Fruit fly (Drosophila melanogaster) whole organism, embryonic: Measurements from ENCODE around the gene Twdlalpha.

ENCODE experiments used
- Atf3 ChIP-seq: fragments of 200-800 bp; sonication (Bioruptor generic); optimal IDR thresholded peaks from 3 replicates; lab custom pipeline; 2016; ENCODE audit warnings: missing biosample characterization, missing genetic modification characterization
- CG10321 ChIP-seq: fragments of 200-800 bp; sonication (Bioruptor generic); IDR thresholded peaks from 2 replicates; pipeline ENCODE4 v1.3.6; 2022; ENCODE audit warnings: missing biosample characterization, missing genetic modification characterization
- CG10462 ChIP-seq: fragments of 200-800 bp; sonication (Bioruptor generic); optimal IDR thresholded peaks from 2 replicates; lab custom pipeline; 2016; ENCODE audit warnings: missing biosample characterization, missing genetic modification characterization
- CG11504 ChIP-seq: fragments of 200-800 bp; sonication (Bioruptor generic); optimal IDR thresholded peaks from 3 replicates; lab custom pipeline; 2019; ENCODE audit warnings: missing biosample characterization, mild to moderate bottlenecking, missing genetic modification characterization, moderate library complexity
- CG11560 ChIP-seq: fragments of 200-800 bp; sonication (Bioruptor generic); IDR thresholded peaks from 3 replicates; pipeline ENCODE4 v1.3.6; 2022; ENCODE audit warnings: missing biosample characterization, missing genetic modification characterization
- CG12236 ChIP-seq: fragments of 200-800 bp; sonication (Bioruptor generic); optimal IDR thresholded peaks from 2 replicates; lab custom pipeline; 2016; ENCODE audit warnings: missing biosample characterization, missing genetic modification characterization
- CG14710 ChIP-seq: fragments of 200-800 bp; sonication (Bioruptor generic); optimal IDR thresholded peaks from 3 replicates; lab custom pipeline; 2019; ENCODE audit warnings: missing biosample characterization, mild to moderate bottlenecking, missing genetic modification characterization, moderate library complexity
- CG6175 ChIP-seq: fragments of 200-800 bp; sonication (Bioruptor generic); IDR thresholded peaks from 3 replicates; pipeline ENCODE4 v1.3.6; 2022; ENCODE audit warnings: missing biosample characterization, missing genetic modification characterization
- CG8290 ChIP-seq, 3 experiments: fragments of 200-800 bp; sonication (Bioruptor generic); optimal IDR thresholded peaks; 2 replicates each; lab custom pipeline; 2016 to 2019; ENCODE audit warnings: missing biosample characterization in 3 of 3, missing genetic modification characterization in 3 of 3, mild to moderate bottlenecking in 2 of 3, moderate library complexity in 1 of 3
- CG9797 ChIP-seq: fragments of 200-800 bp; sonication (Bioruptor generic); optimal IDR thresholded peaks from 3 replicates; lab custom pipeline; 2018; ENCODE audit warnings: missing biosample characterization, mild to moderate bottlenecking, missing genetic modification characterization
- CTCF ChIP-seq: fragments of 200-800 bp; sonication (Bioruptor generic); optimal IDR thresholded peaks from 2 replicates; lab custom pipeline; 2017; ENCODE audit warnings: missing biosample characterization, mild to moderate bottlenecking, missing genetic modification characterization, moderate library complexity
- Dbx ChIP-seq: fragments of 200-800 bp; sonication (Bioruptor generic); IDR thresholded peaks from 3 replicates; pipeline ENCODE4 v1.3.6; 2022; ENCODE audit warnings: missing biosample characterization, missing genetic modification characterization
- Drgx ChIP-seq: fragments of 200-800 bp; sonication (Bioruptor generic); IDR thresholded peaks from 2 replicates; pipeline ENCODE4 v1.3.6; 2022; ENCODE audit warnings: missing biosample characterization, missing genetic modification characterization
- Hey ChIP-seq: fragments of 200-800 bp; sonication (Bioruptor generic); optimal IDR thresholded peaks from 3 replicates; lab custom pipeline; 2018; ENCODE audit warnings: missing biosample characterization, mild to moderate bottlenecking, missing genetic modification characterization
- HmgZ ChIP-seq: fragments of 200-800 bp; sonication (Bioruptor generic); optimal IDR thresholded peaks from 2 replicates; lab custom pipeline; 2018; ENCODE audit warnings: missing biosample characterization, mild to moderate bottlenecking, missing genetic modification characterization
- Hr51 ChIP-seq, 2 experiments: fragments of 200-800 bp; sonication (Bioruptor generic); optimal IDR thresholded peaks; 2 replicates in 1 of 2; 3 replicates in 1 of 2; lab custom pipeline; 2016 to 2018; ENCODE audit warnings: missing biosample characterization in 2 of 2, missing genetic modification characterization in 2 of 2, mild to moderate bottlenecking in 1 of 2, moderate library complexity in 1 of 2
- Hr78 ChIP-seq, 2 experiments: fragments of 200-800 bp in 1 of 2; fragments of >200 bp in 1 of 2; sonication (Bioruptor generic) in 1 of 2; optimal IDR thresholded peaks; 2 replicates each; lab custom pipeline; 2017 to 2019; ENCODE audit warnings: missing biosample characterization in 2 of 2, missing genetic modification characterization in 2 of 2, mild to moderate bottlenecking in 1 of 2, moderate library complexity in 1 of 2
- Kr ChIP-seq: fragments of 200-800 bp; sonication (Bioruptor generic); optimal IDR thresholded peaks from 2 replicates; lab custom pipeline; 2017; ENCODE audit warnings: missing biosample characterization, mild to moderate bottlenecking, missing genetic modification characterization
- Mad ChIP-seq: fragments of 200-800 bp; sonication (Bioruptor generic); optimal IDR thresholded peaks from 2 replicates; lab custom pipeline; 2016; ENCODE audit warnings: missing biosample characterization, missing genetic modification characterization
- Mrtf ChIP-seq: fragments of 200-800 bp; sonication (Bioruptor generic); IDR thresholded peaks from 3 replicates; pipeline ENCODE4 v1.3.6; 2022; ENCODE audit warnings: missing biosample characterization, missing genetic modification characterization
- Nf-YC ChIP-seq: fragments of 200-800 bp; optimal IDR thresholded peaks from 3 replicates; lab custom pipeline; 2019; ENCODE audit warnings: missing biosample characterization, mild to moderate bottlenecking, missing genetic modification characterization, moderate library complexity
- NfI ChIP-seq: fragments of 200-800 bp; sonication (Bioruptor generic); optimal IDR thresholded peaks from 3 replicates; lab custom pipeline; 2018; ENCODE audit warnings: missing biosample characterization, mild to moderate bottlenecking, missing genetic modification characterization, moderate library complexity
- Optix ChIP-seq: fragments of 200-800 bp; sonication (Bioruptor generic); IDR thresholded peaks from 3 replicates; pipeline ENCODE4 v1.3.6; 2022; ENCODE audit warnings: missing biosample characterization, missing genetic modification characterization
- Pdp1 ChIP-seq, 2 experiments: fragments of 200-800 bp; sonication (Bioruptor generic); optimal IDR thresholded peaks; 3 replicates each; lab custom pipeline; 2016; ENCODE audit warnings: missing biosample characterization in 2 of 2, missing genetic modification characterization in 2 of 2, mild to moderate bottlenecking in 1 of 2, moderate library complexity in 1 of 2
- Ravus ChIP-seq: fragments of 200-800 bp; sonication (Bioruptor generic); IDR thresholded peaks from 2 replicates; pipeline ENCODE4 v1.3.6; 2022; ENCODE audit warnings: missing biosample characterization, missing genetic modification characterization
- Scr ChIP-seq: fragments of 200-800 bp; sonication (Bioruptor generic); IDR thresholded peaks from 2 replicates; pipeline ENCODE4 v1.3.6; 2022; ENCODE audit warnings: missing biosample characterization, missing genetic modification characterization; ENCODE audit not compliant: partially characterized antibody
- Sin3A ChIP-seq: fragments of >200 bp; optimal IDR thresholded peaks from 2 replicates; lab custom pipeline; 2018
- Sox102F ChIP-seq: fragments of 200-800 bp; sonication (Bioruptor generic); optimal IDR thresholded peaks from 2 replicates; lab custom pipeline; 2018; ENCODE audit warnings: missing biosample characterization, mild to moderate bottlenecking, missing genetic modification characterization, moderate library complexity
- az2 ChIP-seq: fragments of 200-800 bp; sonication (Bioruptor generic); optimal IDR thresholded peaks from 3 replicates; lab custom pipeline; 2016; ENCODE audit warnings: missing biosample characterization, missing genetic modification characterization
- cas ChIP-seq: fragments of 200-800 bp; sonication (Bioruptor generic); IDR thresholded peaks from 2 replicates; pipeline ENCODE4 v1.3.6; 2022; ENCODE audit warnings: missing biosample characterization, missing genetic modification characterization
- chinmo ChIP-seq: fragments of 200-800 bp; sonication (Bioruptor generic); IDR thresholded peaks from 4 replicates; pipeline ENCODE4 v1.3.6; 2022; ENCODE audit warnings: missing biosample characterization, missing genetic modification characterization; ENCODE audit not compliant: partially characterized antibody
- cwo ChIP-seq: fragments of 200-800 bp; sonication (Bioruptor generic); optimal IDR thresholded peaks from 3 replicates; lab custom pipeline; 2017; ENCODE audit warnings: missing biosample characterization, missing genetic modification characterization, mild to moderate bottlenecking, moderate library complexity, missing genetic modification reagents
- da ChIP-seq: fragments of 200-800 bp; sonication (Bioruptor generic); optimal IDR thresholded peaks from 2 replicates; lab custom pipeline; 2016; ENCODE audit warnings: missing biosample characterization, missing genetic modification characterization
- fd64A ChIP-seq: fragments of 200-800 bp; sonication (Bioruptor generic); optimal IDR thresholded peaks from 3 replicates; lab custom pipeline; 2018; ENCODE audit warnings: missing biosample characterization, mild to moderate bottlenecking, missing genetic modification characterization
- ftz-f1 ChIP-seq: fragments of 200-800 bp; sonication (Bioruptor generic); optimal IDR thresholded peaks from 2 replicates; lab custom pipeline; 2016; ENCODE audit warnings: missing biosample characterization, missing genetic modification characterization
- gem ChIP-seq: fragments of 200-800 bp; sonication (Bioruptor generic); optimal IDR thresholded peaks from 2 replicates; lab custom pipeline; 2019; ENCODE audit warnings: missing biosample characterization, mild to moderate bottlenecking, missing genetic modification characterization, moderate library complexity
- gsb-n ChIP-seq: fragments of 200-800 bp; sonication (Bioruptor generic); optimal IDR thresholded peaks from 3 replicates; lab custom pipeline; 2018; ENCODE audit warnings: missing biosample characterization, mild to moderate bottlenecking, missing genetic modification characterization
- hkb ChIP-seq, 2 experiments: fragments of 200-800 bp in 1 of 2; fragments of >200 bp in 1 of 2; sonication (Bioruptor generic) in 1 of 2; IDR thresholded peaks in 1 of 2; optimal IDR thresholded peaks in 1 of 2; 2 replicates each; pipeline versions ENCODE4 v1.3.6 to Lab custom; 2017 to 2022; ENCODE audit warnings: missing biosample characterization in 1 of 2, missing genetic modification characterization in 1 of 2
- inv ChIP-seq: fragments of 200-800 bp; sonication (Bioruptor generic); IDR thresholded peaks from 2 replicates; pipeline ENCODE4 v1.3.6; 2022; ENCODE audit warnings: missing biosample characterization, missing genetic modification characterization; ENCODE audit not compliant: partially characterized antibody
- nerfin-2 ChIP-seq: fragments of 200-800 bp; sonication (Bioruptor generic); IDR thresholded peaks from 2 replicates; pipeline ENCODE4 v1.3.6; 2022; ENCODE audit warnings: missing biosample characterization, missing genetic modification characterization; ENCODE audit not compliant: partially characterized antibody
- pho ChIP-seq: fragments of 200-800 bp; sonication (Bioruptor generic); optimal IDR thresholded peaks from 2 replicates; lab custom pipeline; 2016; ENCODE audit warnings: missing biosample characterization, missing genetic modification characterization
- pzg ChIP-seq: fragments of 200-800 bp; sonication (Bioruptor generic); optimal IDR thresholded peaks from 3 replicates; lab custom pipeline; 2018; ENCODE audit warnings: missing biosample characterization, mild to moderate bottlenecking, missing genetic modification characterization, moderate library complexity
- sens ChIP-seq: fragments of 200-800 bp; sonication (Bioruptor generic); peaks from one replicate; lab custom pipeline; 2016; ENCODE audit warnings: missing biosample characterization, missing genetic modification characterization
- tgo ChIP-seq: fragments of 200-800 bp; sonication (Bioruptor generic); IDR thresholded peaks from 3 replicates; pipeline ENCODE4 v1.3.6; 2022; ENCODE audit warnings: missing biosample characterization, missing genetic modification characterization
- tup ChIP-seq: fragments of 200-800 bp; sonication (Bioruptor generic); optimal IDR thresholded peaks from 2 replicates; lab custom pipeline; 2016; ENCODE audit warnings: missing biosample characterization, mild to moderate bottlenecking, missing genetic modification characterization, moderate library complexity
- vfl ChIP-seq: fragments of 200-800 bp; sonication (Bioruptor generic); optimal IDR thresholded peaks from 2 replicates; lab custom pipeline; 2016; ENCODE audit warnings: missing biosample characterization, missing genetic modification characterization
- wdn ChIP-seq: fragments of 200-800 bp; sonication (Bioruptor generic); IDR thresholded peaks from 2 replicates; pipeline ENCODE4 v1.3.6; 2022; ENCODE audit warnings: missing biosample characterization, missing genetic modification characterization
- wek ChIP-seq: fragments of 200-800 bp; sonication (Bioruptor generic); optimal IDR thresholded peaks from 3 replicates; lab custom pipeline; 2018; ENCODE audit warnings: missing biosample characterization, mild to moderate bottlenecking, missing genetic modification characterization, moderate library complexity
- zen2 ChIP-seq: fragments of 200-800 bp; sonication (Bioruptor generic); IDR thresholded peaks from 3 replicates; pipeline ENCODE4 v1.3.6; 2022; ENCODE audit warnings: missing biosample characterization, missing genetic modification characterization; ENCODE audit not compliant: partially characterized antibody

Twdlalpha gene

DNA sequence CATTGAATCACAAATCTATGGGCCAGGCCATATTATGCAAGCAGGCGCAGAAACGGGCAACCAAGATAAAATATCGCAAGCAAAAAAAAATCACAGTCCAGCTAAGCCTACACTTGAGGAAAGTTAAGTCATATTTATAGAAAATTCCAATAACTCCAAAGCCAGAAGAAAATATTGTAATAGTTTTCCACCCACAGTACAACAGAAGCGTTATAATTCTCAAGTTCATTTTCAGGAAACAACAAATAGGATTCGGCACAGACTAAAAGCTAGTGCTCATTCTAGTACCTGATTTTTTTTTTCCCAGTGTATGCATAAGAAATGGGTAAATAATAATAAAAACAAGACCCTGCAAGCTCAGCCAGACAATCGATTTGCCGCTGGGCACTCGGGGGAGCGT lies 23.2 kb downstream of the Twdlalpha start:
- TF ChIP-seq az2 (GFP tag; lab: Kevin White, UChicago) (no peak), fd64A (GFP tag; lab: Kevin White, UChicago) (no peak), CG12236 (GFP tag; lab: Kevin White, UChicago) (no peak), Hey (tag; lab: Kevin White, UChicago) (no peak), gem (peak; percentile 28), Mad (GFP tag; lab: Kevin White, UChicago) (no peak), Optix (GFP tag; lab: Robert Waterston, UW) (no peak), wdn (no peak), Dbx (GFP tag; lab: Robert Waterston, UW) (no peak), vfl (GFP tag; lab: Kevin White, UChicago) (no peak), CG11504 (tag; lab: Kevin White, UChicago) (peak; percentile 23), Hr51 (GFP tag; optimal IDR thresholded peaks at IDR 0.05; lab: Kevin White, UChicago) (peak in 1 of 2 experiments; percentile 14), pzg (no peak), pho (no peak), zen2 (GFP tag; lab: Robert Waterston, UW) (no peak), tgo (GFP tag; lab: Robert Waterston, UW) (no peak), Sox102F (GFP tag; lab: Kevin White, UChicago) (peak; percentile 8), Kr (no peak), Drgx (GFP tag; lab: Robert Waterston, UW) (peak; percentile 39; the same call in 1 of the 2 replicates), gsb-n (tag; lab: Kevin White, UChicago) (no peak), Pdp1 (GFP tag; optimal IDR thresholded peaks at IDR 0.05; lab: Kevin White, UChicago) (peak in 1 of 2 experiments; percentile 4), Sin3A (lab: Kevin White, UChicago) (no peak), sens (GFP tag; lab: Kevin White, UChicago) (peak; percentile 43), nerfin-2 (GFP tag; lab: Robert Waterston, UW) (no peak), cas (no peak), Mrtf (GFP tag; lab: Robert Waterston, UW) (no peak), hkb (optimal IDR thresholded peaks at IDR 0.05; lab: Kevin White, UChicago) (no peak), hkb (GFP tag; IDR thresholded peaks at IDR 0.05; lab: Robert Waterston, UW) (no peak)

DNA sequence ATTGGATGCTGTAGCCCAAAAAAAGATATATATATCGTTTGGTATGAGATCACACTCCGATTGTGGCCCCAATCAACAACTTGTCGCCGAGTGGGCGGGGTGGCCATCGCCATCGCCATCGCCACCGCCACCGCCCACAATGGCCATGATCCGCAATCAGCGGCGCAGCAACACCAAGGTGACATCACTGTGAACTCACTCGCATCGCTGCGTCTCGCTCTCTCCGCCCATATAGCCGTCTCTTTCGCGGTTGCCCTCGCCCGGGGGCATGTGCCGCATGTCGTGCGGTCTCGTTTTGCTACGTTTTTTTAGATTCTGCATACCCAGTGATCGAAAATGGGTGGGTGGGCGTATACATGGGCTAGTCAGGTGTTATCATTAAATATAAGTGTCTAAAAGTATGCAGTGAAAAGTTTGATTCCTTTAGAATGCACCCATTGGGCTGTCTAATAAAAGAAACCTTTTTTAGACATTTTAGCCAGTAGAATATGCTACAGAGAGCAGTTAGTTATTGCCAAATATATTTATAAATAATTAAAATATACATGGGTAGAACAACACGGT lies 24.3 kb downstream of the Twdlalpha start:
- TF ChIP-seq HmgZ (tag; lab: Kevin White, UChicago) (no peak), CG8290 (GFP tag; optimal IDR thresholded peaks at IDR 0.05; lab: Kevin White, UChicago) (no peak), CG8290 (tag; optimal IDR thresholded peaks at IDR 0.05; lab: Kevin White, UChicago) (peak; percentile 50 to 69), chinmo (GFP tag; lab: Robert Waterston, UW) (peak; percentile 82; the same call in 3 of the 4 replicates), inv (GFP tag; lab: Robert Waterston, UW) (no peak), CG10321 (GFP tag; lab: Robert Waterston, UW) (peak; percentile 89), CTCF (GFP tag; lab: Kevin White, UChicago) (no peak), Nf-YC (tag; lab: Kevin White, UChicago) (peak; percentile 21), CG10462 (GFP tag; lab: Kevin White, UChicago) (no peak), NfI (no peak), CG6175 (GFP tag; lab: Robert Waterston, UW) (peak; percentile 71; the same call in 2 of the 3 replicates), CG9797 (GFP tag; lab: Kevin White, UChicago) (no peak), wek (GFP tag; lab: Kevin White, UChicago) (no peak), ftz-f1 (GFP tag; lab: Kevin White, UChicago) (peak; percentile 96), Pdp1 (GFP tag; optimal IDR thresholded peaks at IDR 0.05; lab: Kevin White, UChicago) (peak in 1 of 2 experiments; percentile 16), da (GFP tag; lab: Kevin White, UChicago) (no peak), fd64A (GFP tag; lab: Kevin White, UChicago) (no peak), Hr78 (GFP tag; optimal IDR thresholded peaks at IDR 0.05; lab: Kevin White, UChicago) (peak in 1 of 2 experiments; percentile 91), CG14710 (no peak), Scr (GFP tag; lab: Robert Waterston, UW) (no peak), tup (GFP tag; lab: Kevin White, UChicago) (no peak), Ravus (GFP tag; lab: Robert Waterston, UW) (no peak), Atf3 (peak; percentile 47), Drgx (GFP tag; lab: Robert Waterston, UW) (no peak), cwo (GFP tag; lab: Kevin White, UChicago) (peak; percentile 26), CG11560 (tag; lab: Robert Waterston, UW) (no peak)
